Fruit fly (Drosophila melanogaster): ENCODE data around the gene Ugt302C1.

The Ugt302C1 gene

dm6 chr3R:11126383-11126782 is 30.5 kb upstream of the Ugt302C1 start:
- TF ChIP-seq CG34376 (GFP tag; optimal IDR thresholded peaks at IDR 0.05) (peak; percentile 70), grn (GFP tag; optimal IDR thresholded peaks at IDR 0.05) (peak; percentile 20), mirr (GFP tag; optimal IDR thresholded peaks at IDR 0.05) (peak; percentile 42), exex (tag; optimal IDR thresholded peaks at IDR 0.05) (peak; percentile 95), sug (tag; optimal IDR thresholded peaks at IDR 0.05) (peak; percentile 57), CG3281 (GFP tag; optimal IDR thresholded peaks at IDR 0.05) (peak; percentile 8), eyg (GFP tag; optimal IDR thresholded peaks at IDR 0.05) (no peak), HmgZ (tag; optimal IDR thresholded peaks at IDR 0.05) (peak; percentile 7), br (optimal IDR thresholded peaks at IDR 0.05) (no peak)

DNA sequence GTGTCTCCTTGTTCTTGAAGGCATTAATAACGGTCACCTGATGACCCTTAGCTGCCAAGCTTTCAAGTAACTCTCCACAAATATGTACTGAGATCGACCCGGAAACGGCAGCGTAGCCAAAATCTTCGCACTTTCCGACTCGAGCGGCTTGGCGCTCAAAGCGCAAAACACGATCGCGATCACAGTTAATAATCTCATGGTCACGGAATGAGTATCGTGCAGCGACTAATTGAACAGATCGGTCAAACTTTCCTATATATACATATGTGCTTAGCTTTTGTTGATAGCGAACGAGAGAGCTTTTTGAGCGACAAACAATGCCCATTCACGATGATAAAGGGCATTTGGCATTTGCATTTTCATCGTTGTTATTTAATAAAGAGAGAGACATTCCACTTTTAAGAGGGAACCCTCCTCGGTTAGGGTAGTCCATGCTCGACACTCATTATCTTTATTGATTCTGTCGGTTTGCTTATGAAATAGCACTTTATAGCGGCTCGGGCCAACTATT is 28.7 kb upstream of the Ugt302C1 start, which contains the start of gene Ugt35C1:
Gene Ugt35C1, minus strand, starts transcription at position 213 of the 511 bp plus-strand sequence.
- TF ChIP-seq CG43689 (GFP tag; IDR thresholded peaks at IDR 0.05) = no peak
- peak; percentile 33 for TF ChIP-seq CG34376 (GFP tag; optimal IDR thresholded peaks at IDR 0.05)
- TF ChIP-seq CG17328 (GFP tag; IDR thresholded peaks at IDR 0.05) = no peak
- TF ChIP-seq CG1024 (GFP tag; IDR thresholded peaks at IDR 0.05) = no peak
- TF ChIP-seq Vsx1 (GFP tag; optimal IDR thresholded peaks at IDR 0.05) = no peak
- TF ChIP-seq CG11723 (GFP tag; optimal IDR thresholded peaks at IDR 0.05) = no peak
- TF ChIP-seq Doc3 (GFP tag; IDR thresholded peaks at IDR 0.05; ENCODE audit: partially characterized antibody) = no peak
- no peak for TF ChIP-seq gem (tag; optimal IDR thresholded peaks at IDR 0.05)
- 0 out of 4 replicates have a peak, but pooled peaks have one; percentile 22 for TF ChIP-seq chinmo (GFP tag; IDR thresholded peaks at IDR 0.05; ENCODE audit: partially characterized antibody)
- peak; percentile 46 for TF ChIP-seq exex (tag; optimal IDR thresholded peaks at IDR 0.05)
- peak; percentile 11; the same call in 1 of the 2 replicates for TF ChIP-seq amos (GFP tag; IDR thresholded peaks at IDR 0.05; ENCODE audit: partially characterized antibody)
- peak; percentile 67 for TF ChIP-seq CG3995 (GFP tag; optimal IDR thresholded peaks at IDR 0.05)
- no peak for TF ChIP-seq CG8290 (GFP tag; optimal IDR thresholded peaks at IDR 0.05)
- TF ChIP-seq CG8290 (tag; optimal IDR thresholded peaks at IDR 0.05) = no peak
- TF ChIP-seq zen2 (GFP tag; IDR thresholded peaks at IDR 0.05; ENCODE audit: partially characterized antibody) = no peak
- TF ChIP-seq gt (GFP tag; IDR thresholded peaks at IDR 0.05) = no peak
- TF ChIP-seq CG6254 (GFP tag; optimal IDR thresholded peaks at IDR 0.05) = no peak
- TF ChIP-seq bab2 (GFP tag; optimal IDR thresholded peaks at IDR 0.05) = no peak
- no peak for TF ChIP-seq unpg (GFP tag; optimal IDR thresholded peaks at IDR 0.05)
- no peak for TF ChIP-seq klu (GFP tag; IDR thresholded peaks at IDR 0.05)
- peak in 1 of 2 experiments; percentile 15 for TF ChIP-seq Trl (optimal IDR thresholded peaks at IDR 0.05)
- TF ChIP-seq Trl (GFP tag; optimal IDR thresholded peaks at IDR 0.05) = no peak
- no peak for TF ChIP-seq CG4617 (GFP tag; optimal IDR thresholded peaks at IDR 0.05; ENCODE audit: borderline replicate concordance)
- TF ChIP-seq lab (GFP tag; optimal IDR thresholded peaks at IDR 0.05) = peak; percentile 16
- TF ChIP-seq CG13424 (tag; optimal IDR thresholded peaks at IDR 0.05) = no peak
- no peak for TF ChIP-seq MTF-1 (GFP tag; optimal IDR thresholded peaks at IDR 0.05; ENCODE audit: borderline replicate concordance)
- no peak for TF ChIP-seq B-H1 (GFP tag; IDR thresholded peaks at IDR 0.05)
- no peak for TF ChIP-seq grn (GFP tag; optimal IDR thresholded peaks at IDR 0.05)
- TF ChIP-seq nmo (GFP tag; optimal IDR thresholded peaks at IDR 0.05) = no peak
- no peak for TF ChIP-seq CG2129 (GFP tag; IDR thresholded peaks at IDR 0.05; ENCODE audit: partially characterized antibody)
- no peak for TF ChIP-seq CG3847 (GFP tag; IDR thresholded peaks at IDR 0.05)
- no peak for TF ChIP-seq CG16815 (GFP tag; optimal IDR thresholded peaks at IDR 0.05)

- TF ChIP-seq CG2120 (GFP tag; optimal IDR thresholded peaks at IDR 0.05) = no peak
Observed at dm6 chr3R:11136877-11137276, 20.0 kb upstream of the Ugt302C1 start, which contains the start of gene mAcon2. Gene mAcon2 (plus strand): TSS chr3R:11137177.
